Worm (Caenorhabditis elegans): ENCODE data around the gene W09G12.7.

The W09G12.7 gene

ce11 chrIV:1255632-1256031 lies 26.8 kb downstream of the W09G12.7 start, which contains the start of gene clec-167:
TSS of gene clec-167 (minus strand) at chrIV:1255732.
- TF ChIP-seq fos-1 (tag; optimal IDR thresholded peaks at IDR 0.05) (no peak), nhr-25 (tag; optimal IDR thresholded peaks at IDR 0.05) (no peak), mab-5 (tag; optimal IDR thresholded peaks at IDR 0.05) (no peak), unc-62 (GFP tag; optimal IDR thresholded peaks at IDR 0.05) (no peak), nhr-10 (tag; optimal IDR thresholded peaks at IDR 0.05) (no peak), sem-4 (tag; optimal IDR thresholded peaks at IDR 0.05) (no peak), blmp-1 (tag; optimal IDR thresholded peaks at IDR 0.05; ENCODE audit: insufficient read depth) (no peak), ztf-1 (GFP tag; conservative IDR thresholded peaks at IDR 0.05) (no peak), lin-13 (GFP tag; optimal IDR thresholded peaks at IDR 0.05) (no peak), ceh-82 (tag; optimal IDR thresholded peaks at IDR 0.05) (no peak), lsy-2 (tag; optimal IDR thresholded peaks at IDR 0.05) (no peak), snpc-4 (tag; optimal IDR thresholded peaks at IDR 0.05) (no peak), unc-55 (GFP tag; optimal IDR thresholded peaks at IDR 0.05) (no peak), nhr-237 (tag; optimal IDR thresholded peaks at IDR 0.05) (no peak), mdl-1 (tag; optimal IDR thresholded peaks at IDR 0.05) (no peak), ztf-11 (tag; optimal IDR thresholded peaks at IDR 0.05) (no peak)

ce11 chrIV:1256723-1257122 lies 27.8 kb downstream of the W09G12.7 start, which contains the start of gene clec-168:
TSS of gene clec-168 (plus strand) at chrIV:1256969.
- TF ChIP-seq fos-1 (tag; optimal IDR thresholded peaks at IDR 0.05) (peak; percentile 67), ceh-16 (tag; optimal IDR thresholded peaks at IDR 0.05) (no peak)

- TF ChIP-seq snpc-4 (tag; optimal IDR thresholded peaks at IDR 0.05) (peak; percentile 42), mab-5 (tag; optimal IDR thresholded peaks at IDR 0.05) (no peak)
Observed at ce11 chrIV:1260474-1260873, 31.6 kb downstream of the W09G12.7 start.

DNA sequence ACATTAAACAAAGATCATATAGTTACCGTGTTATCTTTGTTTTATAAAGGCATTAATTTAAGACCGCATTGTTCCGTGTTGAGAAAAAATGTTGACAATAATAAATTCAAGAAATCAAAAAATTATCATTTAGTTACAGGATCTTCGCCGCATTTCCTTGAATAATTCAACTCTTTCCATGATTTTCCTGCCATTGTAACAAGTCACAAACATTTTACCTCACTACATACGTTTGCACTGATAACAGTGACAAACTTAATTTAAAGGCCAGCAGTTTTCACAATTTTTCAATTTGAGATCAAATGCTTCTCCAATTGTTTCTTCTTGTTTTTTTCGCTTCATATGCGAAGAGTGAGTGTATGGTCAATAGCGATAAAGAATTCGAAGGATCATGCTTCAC lies 32.1 kb downstream of the W09G12.7 start, which contains the start of gene clec-169:
TSS of gene clec-169 (plus strand) at position 301 of the 400 bp plus-strand sequence.
- no peak for TF ChIP-seq ZK546.5 (tag; optimal IDR thresholded peaks at IDR 0.05)
- no peak for TF ChIP-seq C34F6.9 (tag; optimal IDR thresholded peaks at IDR 0.05)
- TF ChIP-seq ztf-11 (tag; optimal IDR thresholded peaks at IDR 0.05), result no peak
- TF ChIP-seq alr-1 (tag; optimal IDR thresholded peaks at IDR 0.05), result no peak
- no peak for TF ChIP-seq nhr-12 (tag; optimal IDR thresholded peaks at IDR 0.05)
- no peak for TF ChIP-seq lin-11 (tag; optimal IDR thresholded peaks at IDR 0.05)
- no peak for TF ChIP-seq egl-27 (tag; optimal IDR thresholded peaks at IDR 0.05)
- no peak for TF ChIP-seq ceh-16 (tag; optimal IDR thresholded peaks at IDR 0.05)

- TF ChIP-seq sem-4 (tag; optimal IDR thresholded peaks at IDR 0.05), result no peak
- no peak for TF ChIP-seq nhr-6 (tag; optimal IDR thresholded peaks at IDR 0.05)
- no peak for TF ChIP-seq gmeb-1 (tag; optimal IDR thresholded peaks at IDR 0.05)
- no peak for TF ChIP-seq nhr-21 (tag; optimal IDR thresholded peaks at IDR 0.05)
- TF ChIP-seq mab-5 (tag; optimal IDR thresholded peaks at IDR 0.05), result no peak
Observed at ce11 chrIV:1261930-1262329, 33.0 kb downstream of the W09G12.7 start.

- no peak for TF ChIP-seq nhr-237 (tag; optimal IDR thresholded peaks at IDR 0.05)
- TF ChIP-seq C34F6.9 (tag; optimal IDR thresholded peaks at IDR 0.05), result no peak
- TF ChIP-seq ceh-82 (tag; optimal IDR thresholded peaks at IDR 0.05), result no peak
- no peak for TF ChIP-seq dmd-4 (tag; optimal IDR thresholded peaks at IDR 0.05)
- no peak for TF ChIP-seq nhr-23 (tag; optimal IDR thresholded peaks at IDR 0.05)
- TF ChIP-seq ama-1 (optimal IDR thresholded peaks at IDR 0.05), result no peak
- TF ChIP-seq F13H6.1 (tag; optimal IDR thresholded peaks at IDR 0.05), result no peak
- TF ChIP-seq sem-4 (tag; optimal IDR thresholded peaks at IDR 0.05), result no peak
Observed at ce11 chrIV:1264928-1265327, 36.0 kb downstream of the W09G12.7 start, which contains the start of gene F38A1.13. TSS of gene F38A1.13 (plus strand) at chrIV:1265228.

DNA sequence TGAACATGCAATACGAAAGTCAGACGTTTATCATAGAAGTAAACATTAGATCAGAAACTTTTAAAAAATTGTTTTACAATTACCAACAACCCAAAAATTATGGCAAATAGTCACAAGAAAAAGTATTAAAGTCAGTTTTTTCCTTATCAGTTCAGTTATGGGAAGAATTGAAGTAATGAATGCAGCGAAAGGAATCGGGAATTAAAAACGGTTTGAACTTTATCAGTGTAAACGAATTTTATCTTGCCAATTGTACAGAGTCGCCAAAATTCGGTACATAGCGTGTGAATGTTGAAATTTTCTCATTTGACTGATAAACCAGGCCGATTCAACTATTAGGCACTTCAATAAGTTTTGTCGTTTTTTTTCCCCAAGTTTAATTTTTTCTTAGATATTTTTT lies 37.3 kb downstream of the W09G12.7 start:
- TF ChIP-seq fos-1 (tag; optimal IDR thresholded peaks at IDR 0.05) (peak; percentile 98), dmd-4 (tag; optimal IDR thresholded peaks at IDR 0.05) (no peak), nhr-25 (tag; optimal IDR thresholded peaks at IDR 0.05) (no peak), nhr-237 (tag; optimal IDR thresholded peaks at IDR 0.05) (no peak), peb-1 (tag; optimal IDR thresholded peaks at IDR 0.05) (no peak), ceh-82 (tag; optimal IDR thresholded peaks at IDR 0.05) (no peak), F13H6.1 (tag; optimal IDR thresholded peaks at IDR 0.05) (no peak), snpc-4 (tag; optimal IDR thresholded peaks at IDR 0.05) (no peak), ama-1 (optimal IDR thresholded peaks at IDR 0.05) (no peak), unc-62 (GFP tag; optimal IDR thresholded peaks at IDR 0.05) (no peak), ceh-16 (tag; optimal IDR thresholded peaks at IDR 0.05) (no peak), sma-9 (GFP tag; optimal IDR thresholded peaks at IDR 0.05) (peak; percentile 27), sma-9 (tag; optimal IDR thresholded peaks at IDR 0.05) (no peak), elt-1 (tag; optimal IDR thresholded peaks at IDR 0.05) (no peak), ztf-1 (GFP tag; conservative IDR thresholded peaks at IDR 0.05) (no peak), gmeb-1 (tag; optimal IDR thresholded peaks at IDR 0.05) (peak; percentile 35), C34F6.9 (tag; optimal IDR thresholded peaks at IDR 0.05) (no peak), nhr-23 (tag; optimal IDR thresholded peaks at IDR 0.05) (no peak), unc-39 (tag; optimal IDR thresholded peaks at IDR 0.05) (no peak), ZK546.5 (tag; optimal IDR thresholded peaks at IDR 0.05) (no peak), mbf-1 (tag; optimal IDR thresholded peaks at IDR 0.05) (no peak), crh-2 (tag; optimal IDR thresholded peaks at IDR 0.05) (peak; percentile 26), nhr-6 (tag; optimal IDR thresholded peaks at IDR 0.05) (no peak), nhr-129 (tag; optimal IDR thresholded peaks at IDR 0.05) (no peak), nhr-12 (tag; optimal IDR thresholded peaks at IDR 0.05) (no peak), lin-11 (tag; optimal IDR thresholded peaks at IDR 0.05) (no peak)
